Worm (Caenorhabditis elegans): ENCODE results near the gene set-4.

ce11 chrII:6327317-6327716 is 3.8 kb downstream of the set-4 start:
- TF ChIP-seq snpc-4 (tag; optimal IDR thresholded peaks at IDR 0.05): no peak
- no peak for TF ChIP-seq egl-27 (tag; optimal IDR thresholded peaks at IDR 0.05)
- no peak for TF ChIP-seq nhr-28 (tag; optimal IDR thresholded peaks at IDR 0.05)
